Fruit fly (Drosophila melanogaster) Kc167 (cell line): ENCODE results near the gene VhaPPA1-2.

Source experiments
- Myc ChIP-seq: fragments of >200 bp; optimal IDR thresholded peaks from 2 replicates; lab custom pipeline; 2017; ENCODE audit warnings: missing external identifiers
- Sin3A ChIP-seq: fragments of >200 bp; optimal IDR thresholded peaks from 2 replicates; lab custom pipeline; 2018; ENCODE audit warnings: missing external identifiers
- h ChIP-seq: fragments of >200 bp; optimal IDR thresholded peaks from 3 replicates; lab custom pipeline; 2018; ENCODE audit warnings: missing external identifiers
- insv ChIP-seq: fragments of >200 bp; optimal IDR thresholded peaks from 3 replicates; lab custom pipeline; 2018; ENCODE audit warnings: missing external identifiers
- psq ChIP-seq: fragments of >200 bp; optimal IDR thresholded peaks from 2 replicates; lab custom pipeline; 2017; ENCODE audit warnings: missing external identifiers
- ttk ChIP-seq: sonication (Bioruptor generic); optimal IDR thresholded peaks from 2 replicates; lab custom pipeline; 2017; ENCODE audit warnings: missing external identifiers

Gene VhaPPA1-2

DNA sequence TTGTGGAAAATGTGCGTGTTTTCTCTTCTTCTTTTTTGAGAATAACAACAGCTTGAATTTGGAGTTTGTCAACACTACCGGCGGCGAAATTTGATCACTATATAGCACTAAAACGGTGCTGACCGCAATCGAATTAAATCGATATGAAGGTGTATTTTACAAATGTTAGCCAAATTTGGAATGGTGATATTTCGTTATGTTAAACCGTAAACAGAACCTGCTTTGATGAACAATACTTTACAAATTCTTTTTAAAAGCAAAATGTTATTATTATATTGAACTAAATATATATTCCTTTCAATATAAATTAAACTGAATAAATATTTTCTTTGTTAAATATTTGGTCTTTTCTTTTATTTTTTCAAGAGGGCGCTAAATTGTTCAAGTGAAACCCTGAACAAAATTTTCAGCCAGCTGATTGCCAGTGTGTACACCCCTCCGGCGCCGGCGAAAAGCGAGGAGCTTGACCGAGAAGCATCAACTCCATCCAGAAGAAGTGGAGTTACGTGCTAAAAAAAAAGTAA lies 14.0 kb downstream of the VhaPPA1-2 start, which contains the start of the genes Rrp6, CG33331 and CG33332:
TSS of gene Rrp6 (minus strand) at position 236 of the 524 bp plus-strand sequence.
TSS of gene CG33331 (plus strand) at position 446 of the 524 bp plus-strand sequence.
TSS of gene CG33332 (plus strand) at position 446 of the 524 bp plus-strand sequence.
- no peak for TF ChIP-seq insv (lab: Kevin White, UChicago)

DNA sequence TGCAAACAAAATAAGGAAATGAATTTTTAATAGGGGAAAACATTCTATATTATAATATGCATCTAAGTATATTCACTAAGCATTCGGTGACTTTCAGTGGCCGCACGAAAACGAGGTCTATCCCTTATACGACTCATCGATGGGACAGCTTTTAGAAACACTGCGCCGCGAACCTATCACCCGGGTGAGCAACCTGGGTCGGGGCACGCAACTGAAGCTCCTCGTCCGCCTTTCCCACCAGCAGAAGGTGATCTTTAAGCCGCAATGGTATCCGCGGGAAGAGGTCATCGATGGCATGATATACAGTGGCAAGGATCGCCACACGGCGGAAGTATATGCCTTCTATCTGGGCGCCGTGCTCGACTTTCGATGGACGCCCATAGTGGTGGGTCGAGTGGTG lies 19.2 kb downstream of the VhaPPA1-2 start:
- no peak for TF ChIP-seq insv (lab: Kevin White, UChicago)
- TF ChIP-seq Myc: no peak
- TF ChIP-seq Sin3A (lab: Kevin White, UChicago): no peak
- TF ChIP-seq ttk (lab: Kevin White, UChicago): no peak
- no peak for TF ChIP-seq h
- TF ChIP-seq psq (lab: Kevin White, UChicago): no peak

DNA sequence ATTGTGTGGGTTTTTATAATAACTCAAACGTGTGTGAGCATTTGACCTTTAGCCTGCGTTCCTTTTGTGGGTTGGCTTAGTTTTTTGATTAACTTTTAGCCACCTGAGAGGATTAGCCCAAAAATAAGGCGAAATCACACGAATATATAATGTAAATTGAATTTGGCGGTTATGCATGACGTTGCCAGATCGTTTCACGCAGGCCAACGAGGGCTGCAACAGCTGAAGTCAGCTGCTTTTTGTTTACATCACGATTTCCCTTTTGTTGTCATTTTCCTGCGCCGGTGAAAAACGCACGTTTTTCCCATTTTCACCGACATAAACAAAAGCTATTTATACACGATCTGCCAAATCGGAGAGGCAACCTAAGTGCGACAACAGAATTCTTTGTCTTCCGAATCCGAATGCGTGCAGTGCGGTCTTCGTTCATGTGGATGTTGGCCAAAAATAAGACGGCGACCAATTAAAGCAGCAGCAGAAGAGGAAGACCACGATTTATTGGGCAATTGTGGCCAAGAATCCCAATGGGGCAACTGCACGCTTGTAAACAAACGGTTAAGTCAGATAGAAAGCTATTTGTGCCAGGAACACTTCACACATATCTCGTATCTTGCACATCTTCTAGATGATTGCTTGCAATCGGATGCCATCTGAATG lies 20.7 kb downstream of the VhaPPA1-2 start, which contains the start of gene CG3631:
TSS of gene CG3631 (plus strand) at position 251 of the 657 bp plus-strand sequence.
- TF ChIP-seq psq (lab: Kevin White, UChicago): no peak
- no peak for TF ChIP-seq Myc
- no peak for TF ChIP-seq h
- no peak for TF ChIP-seq ttk (lab: Kevin White, UChicago)
- TF ChIP-seq insv (lab: Kevin White, UChicago): no peak
- TF ChIP-seq Sin3A (lab: Kevin White, UChicago): no peak

DNA sequence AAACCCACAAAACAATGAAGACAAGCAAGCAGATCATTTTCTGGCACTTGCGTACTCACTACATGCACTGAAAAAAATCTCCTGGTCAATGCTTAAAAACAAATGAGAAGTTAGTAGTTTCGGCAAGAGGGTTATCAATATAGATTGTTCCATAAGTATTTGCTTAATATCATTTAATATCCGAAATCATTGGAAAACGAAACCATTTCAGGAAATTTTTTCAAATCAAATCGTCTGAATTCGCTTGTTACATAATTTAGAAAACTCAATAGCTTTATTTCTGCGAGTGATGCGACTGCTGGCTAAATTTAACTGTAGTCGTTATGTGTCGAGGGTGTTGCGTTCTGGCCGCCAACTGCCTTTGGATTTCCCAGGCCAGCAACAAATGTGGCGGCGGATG lies 21.9 kb downstream of the VhaPPA1-2 start:
- TF ChIP-seq h (no peak), Sin3A (lab: Kevin White, UChicago) (no peak), Myc (no peak), insv (lab: Kevin White, UChicago) (no peak), psq (lab: Kevin White, UChicago) (no peak), ttk (lab: Kevin White, UChicago) (no peak)

DNA sequence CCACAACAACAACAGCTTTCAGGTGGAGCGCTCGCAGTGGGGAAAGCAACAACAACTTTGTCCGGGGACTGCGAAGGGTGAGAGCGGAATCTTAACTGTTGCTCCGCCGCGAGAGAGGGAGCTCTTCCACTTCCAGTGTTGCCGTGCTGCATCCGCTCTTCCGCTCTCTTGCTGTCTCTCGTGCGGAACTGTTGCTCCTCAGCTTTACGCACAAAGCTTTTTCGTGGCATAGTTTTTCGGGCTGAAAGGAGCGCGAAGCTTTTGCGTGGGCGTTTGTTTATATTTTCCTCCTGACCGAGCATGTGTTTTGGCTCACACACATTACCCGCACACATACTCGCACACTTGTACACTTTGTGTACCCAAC lies 24.1 kb downstream of the VhaPPA1-2 start:
- TF ChIP-seq psq (lab: Kevin White, UChicago) (no peak), ttk (lab: Kevin White, UChicago) (no peak), h (no peak), Myc (no peak), insv (lab: Kevin White, UChicago) (no peak), Sin3A (lab: Kevin White, UChicago) (no peak)

DNA sequence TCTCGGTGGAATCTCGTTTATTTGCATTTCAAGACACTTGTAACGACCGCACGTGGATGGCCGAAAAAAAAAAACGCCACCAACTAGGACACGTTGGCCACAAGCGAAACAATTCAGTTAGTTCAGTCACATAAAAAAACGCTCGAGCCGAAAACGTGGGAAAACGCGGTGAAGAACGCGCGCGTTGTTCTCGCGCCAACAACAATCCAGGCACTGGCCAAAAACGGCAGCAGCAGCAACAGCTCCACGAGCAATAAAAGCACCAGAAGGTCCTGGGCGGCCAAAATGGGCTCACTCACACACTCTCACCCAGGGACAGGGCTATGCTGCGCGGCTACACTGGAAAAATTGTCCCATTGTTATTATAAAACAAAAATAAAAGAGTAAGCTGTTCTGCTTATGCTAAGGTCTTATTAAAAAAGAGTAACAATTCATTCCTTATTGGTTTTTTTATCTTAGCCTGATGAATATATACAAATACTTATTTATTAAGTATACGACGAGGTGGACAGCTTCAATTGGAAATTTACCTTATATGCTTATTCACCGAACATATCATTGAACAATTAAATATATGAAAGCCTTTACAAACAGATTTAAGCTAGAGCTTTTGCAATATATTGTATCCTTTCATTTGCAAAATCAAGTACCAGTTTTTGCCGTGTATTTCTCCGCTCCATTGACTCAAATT lies 24.7 kb downstream of the VhaPPA1-2 start, which contains the start of gene btsz:
TSS of gene btsz (minus strand) at position 215 of the 691 bp plus-strand sequence.
- TF ChIP-seq psq (lab: Kevin White, UChicago): no peak
- no peak for TF ChIP-seq ttk (lab: Kevin White, UChicago)
- TF ChIP-seq Sin3A (lab: Kevin White, UChicago): no peak
- TF ChIP-seq h: no peak

DNA sequence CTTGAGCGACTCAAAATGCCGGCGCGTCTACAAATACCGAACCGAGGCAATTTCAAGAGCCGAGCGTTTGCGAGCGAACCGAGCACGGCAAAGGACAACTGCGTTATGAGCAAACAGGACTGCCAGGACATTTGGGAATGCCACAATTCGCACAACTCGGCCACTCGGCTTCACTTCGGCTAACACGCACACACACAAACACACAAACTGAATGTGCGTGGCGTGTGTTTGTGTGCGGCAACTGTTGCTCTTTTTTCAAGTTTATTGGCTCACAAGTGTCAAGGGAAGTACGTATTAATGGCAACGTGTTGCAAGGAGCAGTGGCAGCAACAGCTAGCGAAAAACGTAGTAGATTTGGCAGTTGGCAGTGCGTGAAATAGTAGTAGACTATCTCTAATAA lies 26.7 kb downstream of the VhaPPA1-2 start:
- no peak for TF ChIP-seq ttk (lab: Kevin White, UChicago)
- TF ChIP-seq psq (lab: Kevin White, UChicago): no peak
- TF ChIP-seq h: no peak
- TF ChIP-seq insv (lab: Kevin White, UChicago): no peak
- TF ChIP-seq Myc: no peak
- TF ChIP-seq Sin3A (lab: Kevin White, UChicago): no peak

DNA sequence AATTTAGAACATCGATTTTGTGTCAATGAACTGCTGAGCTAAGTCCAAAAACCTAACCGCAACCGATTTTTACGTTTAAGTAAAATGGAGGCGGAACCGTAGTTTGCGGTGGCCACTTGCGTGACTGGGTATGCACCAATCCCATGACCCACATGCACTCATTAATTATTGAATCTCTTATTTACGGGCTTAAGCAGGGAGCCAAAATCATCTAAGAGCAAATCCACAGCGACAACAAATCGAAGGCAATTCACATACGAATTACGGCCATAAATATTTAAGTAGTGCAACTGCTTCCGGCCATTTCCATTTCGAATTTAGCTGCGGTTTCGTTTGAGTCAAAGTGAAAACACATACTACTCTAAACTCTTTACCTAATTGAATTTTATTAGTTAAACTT lies 35.3 kb downstream of the VhaPPA1-2 start:
- TF ChIP-seq insv (lab: Kevin White, UChicago) (no peak), h (no peak)

DNA sequence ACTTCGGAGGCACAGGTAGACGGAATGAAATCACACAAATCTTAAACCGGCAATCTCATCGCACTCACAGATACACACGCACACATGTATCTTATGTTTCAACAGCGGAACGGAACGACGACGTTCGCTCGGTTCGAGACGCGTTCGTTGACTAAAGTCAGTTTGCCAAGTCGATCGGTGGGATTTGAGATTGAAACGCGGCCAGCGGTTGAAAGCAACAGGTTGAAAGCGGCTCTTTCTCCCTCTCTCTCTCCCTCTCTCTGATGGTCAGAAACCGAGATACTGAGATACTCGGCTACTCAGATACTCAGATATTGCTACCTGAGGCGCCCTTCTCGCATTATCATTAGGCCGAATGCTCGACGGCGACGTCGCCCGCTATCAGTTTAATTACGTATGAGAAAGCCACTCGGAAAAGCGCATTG lies 46.3 kb downstream of the VhaPPA1-2 start:
- no peak for TF ChIP-seq ttk (lab: Kevin White, UChicago)
- no peak for TF ChIP-seq Sin3A (lab: Kevin White, UChicago)
- TF ChIP-seq h: no peak
- no peak for TF ChIP-seq insv (lab: Kevin White, UChicago)
- TF ChIP-seq Myc: no peak
- no peak for TF ChIP-seq psq (lab: Kevin White, UChicago)

DNA sequence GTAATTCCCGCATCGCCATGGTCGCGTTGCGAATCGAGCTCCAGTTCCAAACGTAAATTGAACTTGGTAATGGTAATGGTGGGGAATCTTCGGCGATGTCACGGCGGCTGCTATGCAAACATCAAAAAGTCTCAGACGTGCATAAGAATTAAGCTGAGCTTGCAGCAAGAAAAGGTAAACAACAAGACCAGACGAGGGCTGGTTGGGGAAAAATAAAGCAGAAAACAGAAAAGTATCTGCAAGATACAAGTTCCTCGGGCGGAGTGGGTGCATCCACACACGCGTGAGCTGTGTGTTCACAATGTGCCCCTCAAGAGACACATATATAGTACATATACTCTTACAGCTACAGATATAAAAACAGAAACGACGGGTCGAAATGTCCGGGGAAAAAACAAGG lies 47.5 kb downstream of the VhaPPA1-2 start:
- TF ChIP-seq h (no peak), Sin3A (lab: Kevin White, UChicago) (no peak), Myc (no peak), psq (lab: Kevin White, UChicago) (no peak), ttk (lab: Kevin White, UChicago) (no peak), insv (lab: Kevin White, UChicago) (no peak)
